Worm (Caenorhabditis elegans) whole organism, late embryonic: ENCODE data around the gene W06A7.2.

Source experiments
- C38D4.7 ChIP-seq: fragments of 200-800 bp; sonication (Bioruptor generic); optimal IDR thresholded peaks from 2 replicates; lab custom pipeline; 2018; ENCODE audit warnings: mild to moderate bottlenecking, missing genetic modification characterization, moderate library complexity, missing compliant biosample characterization
- ceh-9 ChIP-seq: sonication (generic microtip); optimal IDR thresholded peaks from 2 replicates; lab custom pipeline; 2016; ENCODE audit warnings: mild to moderate bottlenecking, missing genetic modification characterization, inconsistent platforms, missing compliant biosample characterization
- dve-1 ChIP-seq: sonication (generic microtip); optimal IDR thresholded peaks from 2 replicates; lab custom pipeline; 2017; ENCODE audit warnings: antibody characterized with exemption, mild to moderate bottlenecking, missing genetic modification characterization, missing compliant biosample characterization
- fkh-10 ChIP-seq: fragments of 150-350 bp; optimal IDR thresholded peaks from 2 replicates; lab custom pipeline; 2014; ENCODE audit warnings: missing biosample characterization, missing genetic modification reagents, missing genetic modification characterization
- nhr-232 ChIP-seq: sonication (generic microtip); optimal IDR thresholded peaks from 2 replicates; lab custom pipeline; 2016; ENCODE audit warnings: missing genetic modification characterization, missing compliant biosample characterization
- pat-9 ChIP-seq: fragments of 200-800 bp; sonication (Bioruptor generic); optimal IDR thresholded peaks from 2 replicates; lab custom pipeline; 2018; ENCODE audit warnings: mild to moderate bottlenecking, missing genetic modification characterization, moderate library complexity, missing compliant biosample characterization
- pha-2 ChIP-seq: sonication (generic microtip); optimal IDR thresholded peaks from 2 replicates; lab custom pipeline; 2017; ENCODE audit warnings: mild to moderate bottlenecking, missing genetic modification characterization, missing compliant biosample characterization
- tbx-2 ChIP-seq: sonication (generic microtip); optimal IDR thresholded peaks from 2 replicates; lab custom pipeline; 2016; ENCODE audit warnings: missing genetic modification characterization, missing compliant biosample characterization
- unc-55 ChIP-seq: sonication (generic microtip); optimal IDR thresholded peaks from 2 replicates; lab custom pipeline; 2017; ENCODE audit warnings: missing biosample characterization, missing genetic modification reagents, missing genetic modification characterization

- TF ChIP-seq unc-55 (GFP tag; lab: Kevin White, UChicago): no peak
- TF ChIP-seq tbx-2 (tag; lab: Kevin White, UChicago): no peak
- no peak for TF ChIP-seq pha-2 (tag; lab: Kevin White, UChicago)
- no peak for TF ChIP-seq C38D4.7 (GFP tag; lab: Kevin White, UChicago)
- TF ChIP-seq pat-9 (tag; lab: Kevin White, UChicago): no peak
- TF ChIP-seq ceh-9: no peak
- no peak for TF ChIP-seq dve-1 (tag; lab: Kevin White, UChicago)
- no peak for TF ChIP-seq fkh-10 (GFP tag; lab: Kevin White, UChicago)
- TF ChIP-seq nhr-232 (tag; lab: Kevin White, UChicago): no peak
These were observed 10.6 kb downstream of the W06A7.2 start for ce11 chrV:14832121-14832788.
